Comparison of ENCODE assay signal across 8 worm cellular contexts in genomic region chrIV:7611396-7611795, ce11.
A peak's percentile ranks its signal among the peaks of the same experiment; 100 is the strongest.
TF ChIP-seq lines count a peak whose summit lies in the region.

No protein-coding gene starts in this region.

TF ChIP-seq in whole organism, L1 larva, 84 proteins besides CTCF, POLR2A, EP300 and RAD21 (continues in another document):
- TF ChIP-seq dpl-1 (GFP tag; optimal IDR thresholded peaks at IDR 0.05; lab: Kevin White, UChicago) = no peak
- TF ChIP-seq zip-4 (GFP tag; optimal IDR thresholded peaks at IDR 0.05; lab: Kevin White, UChicago) = no peak
- peak; percentile 60 for TF ChIP-seq lin-14 (GFP tag; optimal IDR thresholded peaks at IDR 0.05; lab: Kevin White, UChicago)
- TF ChIP-seq lir-3 (tag; optimal IDR thresholded peaks at IDR 0.05; lab: Kevin White, UChicago; ENCODE audit: poor library complexity) = no peak
- TF ChIP-seq lin-39 (tag; optimal IDR thresholded peaks at IDR 0.05; lab: Kevin White, UChicago) = no peak
- TF ChIP-seq xbp-1 (tag; optimal IDR thresholded peaks at IDR 0.05; lab: Kevin White, UChicago) = no peak
- TF ChIP-seq C34B4.2 (tag; optimal IDR thresholded peaks at IDR 0.05; lab: Kevin White, UChicago) = no peak
- TF ChIP-seq ztf-11 (tag; optimal IDR thresholded peaks at IDR 0.05; lab: Kevin White, UChicago) = no peak
- peak; percentile 29 for TF ChIP-seq egl-13 (tag; optimal IDR thresholded peaks at IDR 0.05; lab: Kevin White, UChicago)
- TF ChIP-seq nhr-47 (tag; optimal IDR thresholded peaks at IDR 0.05; lab: Kevin White, UChicago) = peak; percentile 6
- no peak for TF ChIP-seq tlp-1 (tag; optimal IDR thresholded peaks at IDR 0.05; lab: Kevin White, UChicago)
- TF ChIP-seq jun-1 (tag; optimal IDR thresholded peaks at IDR 0.05; lab: Kevin White, UChicago) = no peak

TF ChIP-seq in whole organism, L2 larva, 48 proteins besides CTCF, POLR2A, EP300 and RAD21 (continues in another document):
- TF ChIP-seq gmeb-1 (tag; optimal IDR thresholded peaks at IDR 0.05; lab: Kevin White, UChicago) = no peak
- no peak for TF ChIP-seq mdl-1 (tag; optimal IDR thresholded peaks at IDR 0.05; lab: Kevin White, UChicago)
- TF ChIP-seq nhr-10 (tag; optimal IDR thresholded peaks at IDR 0.05; lab: Kevin White, UChicago) = no peak
- TF ChIP-seq unc-55 (GFP tag; optimal IDR thresholded peaks at IDR 0.05; lab: Kevin White, UChicago) = peak; percentile 45
- no peak for TF ChIP-seq F13H6.1 (tag; optimal IDR thresholded peaks at IDR 0.05; lab: Kevin White, UChicago)
- TF ChIP-seq sma-9 (GFP tag; optimal IDR thresholded peaks at IDR 0.05; lab: Kevin White, UChicago) = peak; percentile 8
- no peak for TF ChIP-seq sma-9 (tag; optimal IDR thresholded peaks at IDR 0.05; lab: Kevin White, UChicago)
- TF ChIP-seq zag-1 (tag; optimal IDR thresholded peaks at IDR 0.05; lab: Kevin White, UChicago) = no peak
- no peak for TF ChIP-seq elt-1 (tag; optimal IDR thresholded peaks at IDR 0.05; lab: Kevin White, UChicago)
- TF ChIP-seq C34F6.9 (tag; optimal IDR thresholded peaks at IDR 0.05; lab: Kevin White, UChicago) = no peak
- TF ChIP-seq nhr-12 (tag; optimal IDR thresholded peaks at IDR 0.05; lab: Kevin White, UChicago) = no peak
- no peak for TF ChIP-seq nhr-11 (tag; optimal IDR thresholded peaks at IDR 0.05; lab: Kevin White, UChicago)

TF ChIP-seq in whole organism, L3 larva, 47 proteins besides CTCF, POLR2A, EP300 and RAD21 (continues in another document):
- no peak for TF ChIP-seq ceh-82 (tag; optimal IDR thresholded peaks at IDR 0.05; lab: Kevin White, UChicago)
- no peak for TF ChIP-seq ceh-16 (tag; optimal IDR thresholded peaks at IDR 0.05; lab: Kevin White, UChicago)
- TF ChIP-seq ZK546.5 (tag; optimal IDR thresholded peaks at IDR 0.05; lab: Kevin White, UChicago) = no peak
- peak; percentile 19 for TF ChIP-seq nfya-1 (tag; optimal IDR thresholded peaks at IDR 0.05; lab: Kevin White, UChicago; ENCODE audit: insufficient read depth)
- TF ChIP-seq nhr-23 (tag; optimal IDR thresholded peaks at IDR 0.05; lab: Kevin White, UChicago) = no peak
- no peak for TF ChIP-seq eor-1 (tag; optimal IDR thresholded peaks at IDR 0.05; lab: Kevin White, UChicago)
- no peak for TF ChIP-seq pqm-1 (tag; optimal IDR thresholded peaks at IDR 0.05; lab: Kevin White, UChicago)
- TF ChIP-seq unc-39 (tag; optimal IDR thresholded peaks at IDR 0.05; lab: Kevin White, UChicago) = no peak
- TF ChIP-seq fkh-10 (GFP tag; optimal IDR thresholded peaks at IDR 0.05; lab: Kevin White, UChicago) = peak; percentile 5
- TF ChIP-seq fos-1 (tag; optimal IDR thresholded peaks at IDR 0.05; lab: Kevin White, UChicago) = no peak
- no peak for TF ChIP-seq mml-1 (tag; optimal IDR thresholded peaks at IDR 0.05; lab: Kevin White, UChicago)
- TF ChIP-seq ztf-11 (tag; optimal IDR thresholded peaks at IDR 0.05; lab: Kevin White, UChicago) = no peak

TF ChIP-seq in whole organism, L4 larva, 104 proteins besides CTCF, POLR2A, EP300 and RAD21 (continues in another document):
- TF ChIP-seq Y48G9A.11 (GFP tag; IDR thresholded peaks at IDR 0.05; lab: Robert Waterston, UW) (no peak), nhr-111 (GFP tag; optimal IDR thresholded peaks at IDR 0.05; lab: Kevin White, UChicago) (no peak), zfp-2 (tag; optimal IDR thresholded peaks at IDR 0.05; lab: Kevin White, UChicago) (no peak), jun-1 (tag; optimal IDR thresholded peaks at IDR 0.05; lab: Kevin White, UChicago) (no peak), T20F7.1 (GFP tag; optimal IDR thresholded peaks at IDR 0.05; lab: Kevin White, UChicago) (no peak), F49E8.2 (tag; optimal IDR thresholded peaks at IDR 0.05; lab: Kevin White, UChicago; ENCODE audit: borderline replicate concordance) (no peak), unc-62 (GFP tag; optimal IDR thresholded peaks at IDR 0.05 in 1 of 2; lab: Kevin White, UChicago) (peak in 1 of 2 experiments; percentile 75), unc-62 (tag; optimal IDR thresholded peaks at IDR 0.05; lab: Kevin White, UChicago) (no peak), nhr-28 (tag; optimal IDR thresholded peaks at IDR 0.05; lab: Kevin White, UChicago) (no peak), mxl-2 (GFP tag; conservative IDR thresholded peaks at IDR 0.05; lab: Robert Waterston, UW) (no peak), hmg-1.1 (GFP tag; IDR thresholded peaks at IDR 0.05; lab: Robert Waterston, UW) (peak; percentile 40; the same call in 1 of the 2 replicates), ztf-11 (tag; optimal IDR thresholded peaks at IDR 0.05; lab: Kevin White, UChicago) (no peak)

TF ChIP-seq in whole organism, late embryonic, 69 proteins besides CTCF, POLR2A, EP300 and RAD21:
- peak; percentile 53 for TF ChIP-seq ceh-31 (tag; optimal IDR thresholded peaks at IDR 0.05; lab: Kevin White, UChicago)
- peak; percentile 10 for TF ChIP-seq ceh-19 (GFP tag; optimal IDR thresholded peaks at IDR 0.05; lab: Kevin White, UChicago)
- no peak for TF ChIP-seq sdc-2 (tag; optimal IDR thresholded peaks at IDR 0.05; lab: Kevin White, UChicago)
- peak; percentile 54 for TF ChIP-seq ceh-48 (tag; optimal IDR thresholded peaks at IDR 0.05; lab: Kevin White, UChicago)
- no peak for TF ChIP-seq madf-2 (tag; optimal IDR thresholded peaks at IDR 0.05; lab: Kevin White, UChicago)

TF ChIP-seq in whole organism, midembryonic, 9 proteins besides CTCF, POLR2A, EP300 and RAD21:
- TF ChIP-seq flt-1 (GFP tag; IDR thresholded peaks at IDR 0.05; lab: Robert Waterston, UW) (no peak), T22C8.4 (GFP tag; IDR thresholded peaks at IDR 0.05; lab: Robert Waterston, UW) (no peak), cog-1 (tag; optimal IDR thresholded peaks at IDR 0.05; lab: Kevin White, UChicago) (no peak), ztf-23 (GFP tag; IDR thresholded peaks at IDR 0.05; lab: Robert Waterston, UW) (0 out of 2 replicates have a peak, but pooled peaks have one; percentile 23), ref-1 (GFP tag; conservative IDR thresholded peaks at IDR 0.05; lab: Robert Waterston, UW) (no peak), ztf-29 (GFP tag; IDR thresholded peaks at IDR 0.05; lab: Robert Waterston, UW) (no peak)

TF ChIP-seq in whole organism, mixed stage, embryonic, 35 proteins besides CTCF, POLR2A, EP300 and RAD21:
- TF ChIP-seq ceh-43 (GFP tag; optimal IDR thresholded peaks at IDR 0.05; lab: Kevin White, UChicago) (no peak), sptf-1 (tag; optimal IDR thresholded peaks at IDR 0.05; lab: Kevin White, UChicago) (peak; percentile 1), ces-1 (GFP tag; optimal IDR thresholded peaks at IDR 0.05; lab: Kevin White, UChicago) (peak; percentile 53)

TF ChIP-seq in whole organism, young adult, 124 proteins besides CTCF, POLR2A, EP300 and RAD21:
- TF ChIP-seq zfh-2 (GFP tag; conservative IDR thresholded peaks at IDR 0.05; lab: Robert Waterston, UW) (peak; percentile 32; the same call in 1 of the 2 replicates), lin-54 (GFP tag; optimal IDR thresholded peaks at IDR 0.05; lab: Kevin White, UChicago) (no peak), nfya-1 (tag; optimal IDR thresholded peaks at IDR 0.05; lab: Kevin White, UChicago; ENCODE audit: borderline replicate concordance, insufficient read depth) (no peak), egl-44 (GFP tag; IDR thresholded peaks at IDR 0.05; lab: Robert Waterston, UW) (no peak), ceh-91 (GFP tag; IDR thresholded peaks at IDR 0.05; lab: Robert Waterston, UW) (no peak), unc-130 (GFP tag; optimal IDR thresholded peaks at IDR 0.05; lab: Kevin White, UChicago) (no peak), attf-6 (GFP tag; IDR thresholded peaks at IDR 0.05; lab: Robert Waterston, UW) (no peak), aptf-2 (GFP tag; conservative IDR thresholded peaks at IDR 0.05; lab: Robert Waterston, UW) (no peak), attf-5 (GFP tag; optimal IDR thresholded peaks at IDR 0.05; lab: Kevin White, UChicago) (no peak)
